Worm (Caenorhabditis elegans) whole organism, late embryonic: ENCODE data around the gene ifa-1.

Experiments
- C08G9.2 ChIP-seq: sonication (generic microtip); optimal IDR thresholded peaks from 2 replicates; lab custom pipeline; 2016; ENCODE audit warnings: mild to moderate bottlenecking, missing genetic modification characterization, moderate library complexity, missing compliant biosample characterization
- C38D4.7 ChIP-seq: fragments of 200-800 bp; sonication (Bioruptor generic); optimal IDR thresholded peaks from 2 replicates; lab custom pipeline; 2018; ENCODE audit warnings: mild to moderate bottlenecking, missing genetic modification characterization, moderate library complexity, missing compliant biosample characterization
- F13H6.1 ChIP-seq: sonication (generic microtip); optimal IDR thresholded peaks from 2 replicates; lab custom pipeline; 2016; ENCODE audit warnings: missing genetic modification characterization, missing compliant biosample characterization
- T23F11.4 ChIP-seq: fragments of 200-800 bp; sonication (Bioruptor generic); optimal IDR thresholded peaks from 2 replicates; lab custom pipeline; 2018; ENCODE audit warnings: mild to moderate bottlenecking, missing genetic modification characterization, missing compliant biosample characterization
- Y22D7AL.16 ChIP-seq: sonication (generic microtip); optimal IDR thresholded peaks from 2 replicates; lab custom pipeline; 2016; ENCODE audit warnings: missing genetic modification characterization, missing compliant biosample characterization
- ahr-1 ChIP-seq: sonication (generic microtip); optimal IDR thresholded peaks from 2 replicates; lab custom pipeline; 2016; ENCODE audit warnings: missing genetic modification characterization, missing compliant biosample characterization
- ama-1 ChIP-seq: fragments of 150-350 bp; optimal IDR thresholded peaks from 2 replicates; lab custom pipeline; 2014
- ceh-14 ChIP-seq: sonication (generic microtip); optimal IDR thresholded peaks from 2 replicates; lab custom pipeline; 2016; ENCODE audit warnings: missing genotype, missing genetic modification characterization, missing compliant biosample characterization
- ceh-19 ChIP-seq: fragments of 200-800 bp; sonication (Bioruptor generic); optimal IDR thresholded peaks from 2 replicates; lab custom pipeline; 2018; ENCODE audit warnings: mild to moderate bottlenecking, missing genetic modification characterization, missing compliant biosample characterization
- ceh-22 ChIP-seq: sonication (generic microtip); optimal IDR thresholded peaks from 2 replicates; lab custom pipeline; 2017; ENCODE audit warnings: missing biosample characterization, missing genetic modification characterization
- ceh-24 ChIP-seq: sonication (generic microtip); optimal IDR thresholded peaks from 2 replicates; lab custom pipeline; 2016; ENCODE audit warnings: mild to moderate bottlenecking, missing genetic modification characterization, missing compliant biosample characterization
- ceh-30 ChIP-seq: fragments of 150-350 bp; optimal IDR thresholded peaks from 2 replicates; lab custom pipeline; 2014; ENCODE audit warnings: missing biosample characterization, missing genetic modification characterization
- ceh-31 ChIP-seq: sonication (generic microtip); optimal IDR thresholded peaks from 2 replicates; lab custom pipeline; 2016; ENCODE audit warnings: missing genetic modification characterization, missing compliant biosample characterization
- ceh-34 ChIP-seq: sonication (generic microtip); optimal IDR thresholded peaks from 2 replicates; lab custom pipeline; 2016; ENCODE audit warnings: mild to moderate bottlenecking, missing genetic modification characterization, missing compliant biosample characterization
- ceh-45 ChIP-seq: fragments of 200-800 bp; sonication (Bioruptor generic); IDR thresholded peaks from 2 replicates; pipeline ENCODE4 v1.3.6; 2022; ENCODE audit warnings: missing genetic modification reagents, missing genetic modification characterization, missing compliant biosample characterization
- ceh-6 ChIP-seq: fragments of 200-800 bp; sonication (Bioruptor generic); optimal IDR thresholded peaks from 2 replicates; lab custom pipeline; 2018; ENCODE audit warnings: mild to moderate bottlenecking, missing genetic modification characterization, missing compliant biosample characterization
- dmd-4 ChIP-seq: sonication (generic microtip); optimal IDR thresholded peaks from 2 replicates; lab custom pipeline; 2016; ENCODE audit warnings: borderline replicate concordance, missing genetic modification characterization, missing compliant biosample characterization
- dve-1 ChIP-seq: sonication (generic microtip); optimal IDR thresholded peaks from 2 replicates; lab custom pipeline; 2017; ENCODE audit warnings: antibody characterized with exemption, mild to moderate bottlenecking, missing genetic modification characterization, missing compliant biosample characterization
- elt-2 ChIP-seq: sonication (generic microtip); optimal IDR thresholded peaks from 2 replicates; lab custom pipeline; 2016; ENCODE audit warnings: missing genetic modification reagents, missing genetic modification characterization, missing compliant biosample characterization
- elt-4 ChIP-seq: sonication (generic microtip); optimal IDR thresholded peaks from 2 replicates; lab custom pipeline; 2016; ENCODE audit warnings: missing genetic modification characterization, missing compliant biosample characterization
- ets-4 ChIP-seq: sonication (generic microtip); optimal IDR thresholded peaks from 2 replicates; lab custom pipeline; 2016; ENCODE audit warnings: missing genetic modification characterization, missing compliant biosample characterization
- fkh-10 ChIP-seq: fragments of 150-350 bp; optimal IDR thresholded peaks from 2 replicates; lab custom pipeline; 2014; ENCODE audit warnings: missing biosample characterization, missing genetic modification reagents, missing genetic modification characterization
- fkh-6 ChIP-seq: sonication (generic microtip); optimal IDR thresholded peaks from 2 replicates; lab custom pipeline; 2016; ENCODE audit warnings: missing genetic modification characterization, missing compliant biosample characterization
- hlh-13 ChIP-seq: fragments of 200-800 bp; sonication (Bioruptor generic); optimal IDR thresholded peaks from 2 replicates; lab custom pipeline; 2018; ENCODE audit warnings: mild to moderate bottlenecking, missing genetic modification characterization, missing compliant biosample characterization
- hlh-30 ChIP-seq: sonication (generic microtip); optimal IDR thresholded peaks from 2 replicates; lab custom pipeline; 2017; ENCODE audit warnings: antibody characterized with exemption, missing genetic modification characterization, missing compliant biosample characterization; ENCODE audit not compliant: insufficient read depth
- hlh-6 ChIP-seq: sonication (generic microtip); optimal IDR thresholded peaks from 2 replicates; lab custom pipeline; 2016; ENCODE audit warnings: missing genotype, missing genetic modification characterization, missing compliant biosample characterization
- lim-6 ChIP-seq: sonication (generic microtip); optimal IDR thresholded peaks from 2 replicates; lab custom pipeline; 2016; ENCODE audit warnings: missing genetic modification characterization, missing compliant biosample characterization
- mec-3 ChIP-seq: sonication (generic microtip); optimal IDR thresholded peaks from 2 replicates; lab custom pipeline; 2016; ENCODE audit warnings: borderline replicate concordance, missing genetic modification characterization, missing compliant biosample characterization
- nfya-1 ChIP-seq: sonication (generic microtip); optimal IDR thresholded peaks from 2 replicates; lab custom pipeline; 2017; ENCODE audit warnings: missing genetic modification characterization, mild to moderate bottlenecking, missing compliant biosample characterization, antibody characterized with exemption, moderate library complexity
- nhr-232 ChIP-seq: sonication (generic microtip); optimal IDR thresholded peaks from 2 replicates; lab custom pipeline; 2016; ENCODE audit warnings: missing genetic modification characterization, missing compliant biosample characterization
- npax-4 ChIP-seq: sonication (generic microtip); optimal IDR thresholded peaks from 2 replicates; lab custom pipeline; 2016; ENCODE audit warnings: missing genetic modification characterization, missing compliant biosample characterization
- odd-2 ChIP-seq: sonication (generic microtip); optimal IDR thresholded peaks from 2 replicates; lab custom pipeline; 2017; ENCODE audit warnings: antibody characterized with exemption, mild to moderate bottlenecking, missing genetic modification characterization, missing compliant biosample characterization
- pag-3 ChIP-seq: sonication (generic microtip); optimal IDR thresholded peaks from 2 replicates; lab custom pipeline; 2016; ENCODE audit warnings: missing compliant biosample characterization, missing genetic modification characterization, borderline replicate concordance
- pat-9 ChIP-seq: fragments of 200-800 bp; sonication (Bioruptor generic); optimal IDR thresholded peaks from 2 replicates; lab custom pipeline; 2018; ENCODE audit warnings: mild to moderate bottlenecking, missing genetic modification characterization, moderate library complexity, missing compliant biosample characterization
- pax-1 ChIP-seq: fragments of 150-350 bp; optimal IDR thresholded peaks from 2 replicates; lab custom pipeline; 2014; ENCODE audit warnings: missing biosample characterization, missing genetic modification characterization
- pha-2 ChIP-seq: sonication (generic microtip); optimal IDR thresholded peaks from 2 replicates; lab custom pipeline; 2017; ENCODE audit warnings: mild to moderate bottlenecking, missing genetic modification characterization, missing compliant biosample characterization
- pha-4 ChIP-seq: fragments of 150-350 bp; optimal IDR thresholded peaks from 2 replicates; lab custom pipeline; 2018; ENCODE audit warnings: missing biosample characterization, missing genetic modification reagents, missing genetic modification characterization
- pqm-1 ChIP-seq: sonication (generic microtip); optimal IDR thresholded peaks from 2 replicates; lab custom pipeline; 2016; ENCODE audit warnings: missing genetic modification characterization, missing compliant biosample characterization
- ref-2 ChIP-seq: sonication (generic microtip); optimal IDR thresholded peaks from 2 replicates; lab custom pipeline; 2016; ENCODE audit warnings: missing genetic modification characterization, missing compliant biosample characterization
- sdc-2 ChIP-seq: sonication (generic microtip); optimal IDR thresholded peaks from 2 replicates; lab custom pipeline; 2016; ENCODE audit warnings: missing genotype, missing genetic modification characterization, missing compliant biosample characterization
- sox-2 ChIP-seq: fragments of 200-800 bp; sonication (Bioruptor generic); IDR thresholded peaks from 2 replicates; pipeline ENCODE4 v1.3.6; 2022; ENCODE audit warnings: missing genetic modification reagents, missing genetic modification characterization, missing compliant biosample characterization
- syd-9 ChIP-seq: sonication (generic microtip); optimal IDR thresholded peaks from 2 replicates; lab custom pipeline; 2016; ENCODE audit warnings: mild to moderate bottlenecking, missing genetic modification characterization, moderate library complexity, missing compliant biosample characterization
- tbx-2 ChIP-seq: sonication (generic microtip); optimal IDR thresholded peaks from 2 replicates; lab custom pipeline; 2016; ENCODE audit warnings: missing genetic modification characterization, missing compliant biosample characterization
- tbx-7 ChIP-seq: sonication (generic microtip); optimal IDR thresholded peaks from 2 replicates; lab custom pipeline; 2016; ENCODE audit warnings: missing genotype, missing genetic modification characterization, missing compliant biosample characterization
- ttx-3 ChIP-seq: sonication (generic microtip); optimal IDR thresholded peaks from 2 replicates; lab custom pipeline; 2016; ENCODE audit warnings: missing genetic modification reagents, missing genetic modification characterization, missing compliant biosample characterization
- unc-3 ChIP-seq, 2 experiments: fragments of 200-800 bp in 1 of 2; sonication (Bioruptor generic) in 1 of 2; sonication (generic microtip) in 1 of 2; conservative IDR thresholded peaks in 1 of 2; optimal IDR thresholded peaks in 1 of 2; 2 replicates each; pipeline versions ENCODE4 v1.3.6 to Lab custom; 2016 to 2022; ENCODE audit warnings: missing compliant biosample characterization in 2 of 2, missing genetic modification characterization in 2 of 2, missing genetic modification reagents in 1 of 2
- unc-86 ChIP-seq: sonication (generic microtip); optimal IDR thresholded peaks from 2 replicates; lab custom pipeline; 2016; ENCODE audit warnings: missing genetic modification characterization, missing compliant biosample characterization
- zip-5 ChIP-seq: sonication (generic microtip); optimal IDR thresholded peaks from 2 replicates; lab custom pipeline; 2016; ENCODE audit warnings: missing genetic modification characterization, missing compliant biosample characterization
- ztf-16 ChIP-seq: sonication (generic microtip); optimal IDR thresholded peaks from 2 replicates; lab custom pipeline; 2017; ENCODE audit warnings: missing genetic modification characterization, missing compliant biosample characterization

ifa-1 gene

ce11 chrX:11250983-11251382 is 20.0 kb upstream of the ifa-1 start:
- TF ChIP-seq elt-2: peak; percentile 83
- no peak for TF ChIP-seq pax-1 (tag; lab: Kevin White, UChicago)

ce11 chrX:11251928-11252327 is 19.1 kb upstream of the ifa-1 start:
- no peak for TF ChIP-seq elt-4

- TF ChIP-seq mec-3 (tag; lab: Kevin White, UChicago) (no peak), tbx-7 (tag; lab: Kevin White, UChicago) (no peak), ceh-30 (tag; lab: Kevin White, UChicago) (no peak), pha-4 (no peak), pha-2 (tag; lab: Kevin White, UChicago) (no peak), unc-3 (GFP tag; conservative IDR thresholded peaks at IDR 0.05; lab: Robert Waterston, UW) (peak; percentile 70; the same call in 1 of the 2 replicates), unc-3 (tag; optimal IDR thresholded peaks at IDR 0.05; lab: Kevin White, UChicago) (peak; percentile 24), npax-4 (tag; lab: Kevin White, UChicago) (no peak), ceh-34 (peak; percentile 38), ceh-22 (tag; lab: Kevin White, UChicago) (no peak), pqm-1 (tag; lab: Kevin White, UChicago) (no peak), pax-1 (tag; lab: Kevin White, UChicago) (no peak), ztf-16 (peak; percentile 51), ceh-6 (peak; percentile 68), dmd-4 (no peak), zip-5 (tag; lab: Kevin White, UChicago) (peak; percentile 25), F13H6.1 (tag; lab: Kevin White, UChicago) (peak; percentile 23), ref-2 (tag; lab: Kevin White, UChicago) (peak; percentile 75), ceh-45 (no peak), syd-9 (tag; lab: Kevin White, UChicago) (peak; percentile 31), C08G9.2 (tag; lab: Kevin White, UChicago) (peak; percentile 56), ceh-14 (tag; lab: Kevin White, UChicago) (peak; percentile 72), tbx-2 (tag; lab: Kevin White, UChicago) (peak; percentile 34), ceh-31 (no peak), sox-2 (GFP tag; lab: Robert Waterston, UW) (no peak; the same call in 1 of the 2 replicates), fkh-10 (no peak), dve-1 (tag; lab: Kevin White, UChicago) (no peak), hlh-30 (tag; lab: Kevin White, UChicago) (no peak), elt-2 (peak; percentile 74), nfya-1 (peak; percentile 20), ceh-24 (tag; lab: Kevin White, UChicago) (peak; percentile 5), hlh-13 (GFP tag; lab: Kevin White, UChicago) (peak; percentile 24), ahr-1 (tag; lab: Kevin White, UChicago) (no peak), hlh-6 (tag; lab: Kevin White, UChicago) (peak; percentile 31), ama-1 (lab: Kevin White, UChicago) (no peak), C38D4.7 (GFP tag; lab: Kevin White, UChicago) (peak; percentile 46), T23F11.4 (peak; percentile 44), unc-86 (peak; percentile 30), ets-4 (tag; lab: Kevin White, UChicago) (peak; percentile 30), fkh-6 (peak; percentile 61), odd-2 (no peak), pag-3 (tag; lab: Kevin White, UChicago) (no peak), nhr-232 (peak; percentile 13), ceh-19 (GFP tag; lab: Kevin White, UChicago) (peak; percentile 76), sdc-2 (tag; lab: Kevin White, UChicago) (peak; percentile 61), lim-6 (tag; lab: Kevin White, UChicago) (no peak), ttx-3 (tag; lab: Kevin White, UChicago) (peak; percentile 55), Y22D7AL.16 (tag; lab: Kevin White, UChicago) (no peak), pat-9 (tag; lab: Kevin White, UChicago) (peak; percentile 66)
Measured at ce11 chrX:11252429-11252828, 18.6 kb upstream of the ifa-1 start.
